Worm (Caenorhabditis elegans): ENCODE measurements around the gene F47B7.5.

Gene F47B7.5

ce11 chrX:3793389-3793788 lies 24.8 kb upstream of the F47B7.5 start (continued):
- TF ChIP-seq set-16 (GFP tag; IDR thresholded peaks at IDR 0.05) (no peak), tag-97 (GFP tag; IDR thresholded peaks at IDR 0.05) (no peak), fkh-10 (GFP tag; optimal IDR thresholded peaks at IDR 0.05) (no peak)

- TF ChIP-seq ZK337.2 (GFP tag; IDR thresholded peaks at IDR 0.05) (no peak), unc-62 (GFP tag; optimal IDR thresholded peaks at IDR 0.05 in 1 of 2) (peak in 1 of 2 experiments; percentile 84), unc-62 (tag; optimal IDR thresholded peaks at IDR 0.05) (no peak)
Measured at ce11 chrX:3792715-3793114, 24.1 kb upstream of the F47B7.5 start, which contains the start of gene idpp-5. TSS of gene idpp-5 (minus strand) at chrX:3792815.

ce11 chrX:3791098-3791497 lies 22.5 kb upstream of the F47B7.5 start:
- TF ChIP-seq unc-62 (GFP tag; optimal IDR thresholded peaks at IDR 0.05 in 1 of 2) (peak in 1 of 2 experiments; percentile 73), unc-62 (tag; optimal IDR thresholded peaks at IDR 0.05) (no peak), lin-13 (GFP tag; optimal IDR thresholded peaks at IDR 0.05) (no peak)

ce11 chrX:3788483-3788882 lies 19.9 kb upstream of the F47B7.5 start:
- no peak for TF ChIP-seq nhr-41 (GFP tag; IDR thresholded peaks at IDR 0.05)
- no peak for TF ChIP-seq spr-1 (tag; optimal IDR thresholded peaks at IDR 0.05)
- no peak for TF ChIP-seq snpc-4 (tag; optimal IDR thresholded peaks at IDR 0.05)
- no peak for TF ChIP-seq zip-11 (GFP tag; IDR thresholded peaks at IDR 0.05)
- TF ChIP-seq attf-4 (tag; optimal IDR thresholded peaks at IDR 0.05): no peak
- TF ChIP-seq fos-1 (tag; optimal IDR thresholded peaks at IDR 0.05): no peak
- no peak for TF ChIP-seq madf-9 (GFP tag; conservative IDR thresholded peaks at IDR 0.05)
- TF ChIP-seq zfp-2 (tag; optimal IDR thresholded peaks at IDR 0.05): no peak
- TF ChIP-seq mes-2 (tag; optimal IDR thresholded peaks at IDR 0.05; ENCODE audit: poor library complexity, severe bottlenecking): no peak
- TF ChIP-seq F44E2.7 (GFP tag; IDR thresholded peaks at IDR 0.05): no peak
- TF ChIP-seq nhr-48 (tag; optimal IDR thresholded peaks at IDR 0.05): no peak
- no peak for TF ChIP-seq R02D3.7 (tag; optimal IDR thresholded peaks at IDR 0.05)
- no peak for TF ChIP-seq daf-12 (tag; optimal IDR thresholded peaks at IDR 0.05)
- no peak for TF ChIP-seq sdz-12 (GFP tag; optimal IDR thresholded peaks at IDR 0.05)
- TF ChIP-seq dpl-1 (GFP tag; optimal IDR thresholded peaks at IDR 0.05): no peak
- TF ChIP-seq mxl-2 (GFP tag; conservative IDR thresholded peaks at IDR 0.05): no peak
- TF ChIP-seq vab-7 (GFP tag; IDR thresholded peaks at IDR 0.05): no peak
- no peak for TF ChIP-seq unc-39 (tag; optimal IDR thresholded peaks at IDR 0.05)
- no peak for TF ChIP-seq nhr-77 (tag; optimal IDR thresholded peaks at IDR 0.05)
- peak; percentile 95 for TF ChIP-seq ama-1 (optimal IDR thresholded peaks at IDR 0.05)
- no peak for TF ChIP-seq egl-43 (GFP tag; IDR thresholded peaks at IDR 0.05)
- TF ChIP-seq jun-1 (tag; optimal IDR thresholded peaks at IDR 0.05): no peak
- peak; percentile 45 for TF ChIP-seq nhr-11 (tag; optimal IDR thresholded peaks at IDR 0.05)
- no peak for TF ChIP-seq snpc-1.2 (GFP tag; IDR thresholded peaks at IDR 0.05)
- TF ChIP-seq dmd-9 (GFP tag; IDR thresholded peaks at IDR 0.05): no peak
- no peak for TF ChIP-seq aly-2 (tag; optimal IDR thresholded peaks at IDR 0.05)
- TF ChIP-seq lim-7 (GFP tag; IDR thresholded peaks at IDR 0.05): no peak
- no peak for TF ChIP-seq nhr-111 (GFP tag; optimal IDR thresholded peaks at IDR 0.05)
- no peak for TF ChIP-seq nhr-237 (tag; optimal IDR thresholded peaks at IDR 0.05)
- no peak for TF ChIP-seq lir-3 (tag; optimal IDR thresholded peaks at IDR 0.05)
- no peak for TF ChIP-seq F49E8.2 (tag; optimal IDR thresholded peaks at IDR 0.05; ENCODE audit: borderline replicate concordance)
- peak; percentile 19 for TF ChIP-seq nhr-6 (tag; optimal IDR thresholded peaks at IDR 0.05)
- TF ChIP-seq lin-38 (GFP tag; IDR thresholded peaks at IDR 0.05): no peak
- no peak for TF ChIP-seq tra-1 (GFP tag; IDR thresholded peaks at IDR 0.05)
- TF ChIP-seq Y48G9A.11 (GFP tag; IDR thresholded peaks at IDR 0.05): no peak
- no peak for TF ChIP-seq fkh-10 (GFP tag; optimal IDR thresholded peaks at IDR 0.05)
- TF ChIP-seq ceh-20 (GFP tag; IDR thresholded peaks at IDR 0.05): 0 out of 2 replicates have a peak, but pooled peaks have one; percentile 24
- TF ChIP-seq daf-19 (GFP tag; conservative IDR thresholded peaks at IDR 0.05): no peak
- TF ChIP-seq D1046.2 (GFP tag; IDR thresholded peaks at IDR 0.05): no peak
- no peak for TF ChIP-seq Y105C5A.15 (GFP tag; IDR thresholded peaks at IDR 0.05)
- no peak for TF ChIP-seq lin-13 (GFP tag; optimal IDR thresholded peaks at IDR 0.05)
- TF ChIP-seq zag-1 (tag; optimal IDR thresholded peaks at IDR 0.05): no peak
- TF ChIP-seq unc-62 (GFP tag; optimal IDR thresholded peaks at IDR 0.05 in 1 of 2): no peak
- TF ChIP-seq unc-62 (tag; optimal IDR thresholded peaks at IDR 0.05): no peak
